Fruit fly (Drosophila melanogaster): ENCODE measurements around the gene daed.

- TF ChIP-seq Camta (GFP tag; optimal IDR thresholded peaks at IDR 0.05) (no peak), slp2 (GFP tag; optimal IDR thresholded peaks at IDR 0.05) (no peak), CG10979 (tag; optimal IDR thresholded peaks at IDR 0.05) (no peak), CG42726 (GFP tag; IDR thresholded peaks at IDR 0.05; ENCODE audit: partially characterized antibody) (no peak), CG11398 (GFP tag; optimal IDR thresholded peaks at IDR 0.05) (no peak), CG8478 (optimal IDR thresholded peaks at IDR 0.05) (no peak), kay (GFP tag; optimal IDR thresholded peaks at IDR 0.05) (no peak), CrebB (tag; optimal IDR thresholded peaks at IDR 0.05) (no peak), HLHmδ (GFP tag; optimal IDR thresholded peaks at IDR 0.05) (no peak), chm (GFP tag; IDR thresholded peaks at IDR 0.05) (no peak), dmrt99B (tag; optimal IDR thresholded peaks at IDR 0.05) (no peak), h (optimal IDR thresholded peaks at IDR 0.05) (no peak), D (optimal IDR thresholded peaks at IDR 0.05) (no peak), D (GFP tag; optimal IDR thresholded peaks at IDR 0.05) (no peak), BtbVII (GFP tag; optimal IDR thresholded peaks at IDR 0.05) (no peak)
Observed at dm6 chr2L:2198119-2198494, 18.0 kb downstream of the daed start.
